Fruit fly (Drosophila melanogaster): ENCODE data around the gene EndoA.

Gene EndoA

DNA sequence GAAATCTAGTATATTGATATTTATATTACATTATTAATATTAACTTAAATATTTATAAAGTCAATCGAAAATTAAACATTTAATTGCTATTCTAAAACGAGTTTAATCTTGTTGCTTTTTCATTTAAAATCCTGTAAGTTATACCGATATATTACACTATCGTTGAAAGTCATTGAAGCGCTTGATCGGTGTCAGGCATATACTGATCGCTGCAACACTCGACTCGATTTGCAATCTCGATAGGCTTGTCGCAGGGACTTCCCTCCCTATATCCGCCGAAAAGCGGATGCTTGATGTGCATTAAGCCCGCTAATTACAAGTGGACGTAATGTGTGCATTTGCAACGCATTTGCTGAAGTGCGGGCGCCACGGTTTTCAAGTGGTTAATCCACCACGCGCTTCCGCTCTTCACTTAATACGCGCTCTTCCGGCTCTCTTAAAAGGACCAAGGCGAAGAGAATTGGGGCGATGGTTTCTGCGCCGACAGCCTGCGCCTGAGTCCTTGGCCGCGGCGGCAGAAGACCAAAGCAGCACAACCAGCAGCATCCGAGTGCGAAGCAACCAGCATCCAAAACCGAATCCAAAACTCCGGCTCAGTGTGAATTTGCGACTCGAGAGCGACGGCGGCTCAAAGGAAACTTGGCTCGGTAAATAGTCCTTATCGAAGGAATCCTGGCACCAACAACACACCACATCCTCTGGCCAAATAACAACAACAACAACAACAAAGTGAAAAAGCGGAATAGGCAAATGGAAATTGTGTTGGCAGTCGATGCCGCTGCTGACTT, 22.7 kb downstream of the EndoA start, which contains the start of gene CG42613 (continued):
- no peak for TF ChIP-seq hkb (optimal IDR thresholded peaks at IDR 0.05)
- TF ChIP-seq hkb (GFP tag; IDR thresholded peaks at IDR 0.05): peak; percentile 70
- TF ChIP-seq CG3847 (GFP tag; IDR thresholded peaks at IDR 0.05): peak; percentile 34
- TF ChIP-seq ap (GFP tag; IDR thresholded peaks at IDR 0.05): peak; percentile 41; the same call in 1 of the 2 replicates
- peak; percentile 74 for TF ChIP-seq CG6813 (GFP tag; optimal IDR thresholded peaks at IDR 0.05)
- peak; percentile 71 for TF ChIP-seq ase (GFP tag; IDR thresholded peaks at IDR 0.05)
- TF ChIP-seq nmo (GFP tag; optimal IDR thresholded peaks at IDR 0.05): peak; percentile 2
- peak; percentile 64; the same call in 1 of the 2 replicates for TF ChIP-seq seq (GFP tag; IDR thresholded peaks at IDR 0.05)
- TF ChIP-seq NC2β (GFP tag; optimal IDR thresholded peaks at IDR 0.05): peak; percentile 51
- TF ChIP-seq az2 (GFP tag; optimal IDR thresholded peaks at IDR 0.05): no peak
- TF ChIP-seq Doc2 (GFP tag; IDR thresholded peaks at IDR 0.05): no peak
- no peak for TF ChIP-seq hb (GFP tag; IDR thresholded peaks at IDR 0.05; ENCODE audit: partially characterized antibody)
- peak; percentile 25 for TF ChIP-seq jing (GFP tag; optimal IDR thresholded peaks at IDR 0.05)
- peak; percentile 14 for TF ChIP-seq CG18599 (GFP tag; optimal IDR thresholded peaks at IDR 0.05)
- peak; percentile 38 for TF ChIP-seq Oli (tag; optimal IDR thresholded peaks at IDR 0.05)
- peak; percentile 35 for TF ChIP-seq CG6654 (GFP tag; optimal IDR thresholded peaks at IDR 0.05)
- TF ChIP-seq sr (GFP tag; IDR thresholded peaks at IDR 0.05): no peak; the same call in 2 of the 3 replicates
- peak; percentile 77 for TF ChIP-seq zen (tag; optimal IDR thresholded peaks at IDR 0.05)
- TF ChIP-seq twi (tag; optimal IDR thresholded peaks at IDR 0.05): peak; percentile 46
- peak; percentile 61; the same call in 1 of the 2 replicates for TF ChIP-seq Adf1 (GFP tag; IDR thresholded peaks at IDR 0.05)
- TF ChIP-seq stwl (tag; optimal IDR thresholded peaks at IDR 0.05): peak; percentile 98
- TF ChIP-seq CG14667 (GFP tag; IDR thresholded peaks at IDR 0.05): no peak
- TF ChIP-seq CG1603 (tag; optimal IDR thresholded peaks at IDR 0.05): peak; percentile 89
- peak; percentile 50 for TF ChIP-seq p53 (GFP tag; optimal IDR thresholded peaks at IDR 0.05)
- TF ChIP-seq E2f1 (GFP tag; IDR thresholded peaks at IDR 0.05): peak; percentile 45
- TF ChIP-seq CG1529 (GFP tag; optimal IDR thresholded peaks at IDR 0.05): peak; percentile 27
- peak; percentile 56 for TF ChIP-seq Dp (GFP tag; optimal IDR thresholded peaks at IDR 0.05)
- TF ChIP-seq CG11093 (GFP tag; IDR thresholded peaks at IDR 0.05): no peak
- peak; percentile 60 for TF ChIP-seq CG10321 (GFP tag; IDR thresholded peaks at IDR 0.05)
- peak; percentile 91 for TF ChIP-seq chm (GFP tag; IDR thresholded peaks at IDR 0.05)
- TF ChIP-seq Dip3 (GFP tag; optimal IDR thresholded peaks at IDR 0.05): peak; percentile 18
- no peak for TF ChIP-seq Blimp-1 (GFP tag; optimal IDR thresholded peaks at IDR 0.05)
- TF ChIP-seq gcm (GFP tag; optimal IDR thresholded peaks at IDR 0.05): peak; percentile 48
- TF ChIP-seq nerfin-1 (tag; optimal IDR thresholded peaks at IDR 0.05): no peak
- TF ChIP-seq CG11398 (GFP tag; optimal IDR thresholded peaks at IDR 0.05): peak; percentile 24
- TF ChIP-seq lbe (GFP tag; optimal IDR thresholded peaks at IDR 0.05): no peak
- TF ChIP-seq CG10267 (tag; optimal IDR thresholded peaks at IDR 0.05): peak; percentile 50
- 0 out of 2 replicates have a peak, but pooled peaks have one; percentile 10 for TF ChIP-seq CG7372 (GFP tag; IDR thresholded peaks at IDR 0.05)
- peak; percentile 58 for TF ChIP-seq nom (GFP tag; optimal IDR thresholded peaks at IDR 0.05)
- no peak for TF ChIP-seq trh (GFP tag; optimal IDR thresholded peaks at IDR 0.05)
- TF ChIP-seq sug (tag; optimal IDR thresholded peaks at IDR 0.05): no peak
- peak; percentile 66 for TF ChIP-seq zfh1 (GFP tag; IDR thresholded peaks at IDR 0.05)
- TF ChIP-seq Ravus (GFP tag; IDR thresholded peaks at IDR 0.05): no peak
- TF ChIP-seq CG31441 (GFP tag; IDR thresholded peaks at IDR 0.05): peak; percentile 68
- no peak for TF ChIP-seq CG1792 (GFP tag; optimal IDR thresholded peaks at IDR 0.05)
- TF ChIP-seq Six4 (GFP tag; optimal IDR thresholded peaks at IDR 0.05): peak; percentile 13
- TF ChIP-seq CG2199 (GFP tag; IDR thresholded peaks at IDR 0.05): no peak
- TF ChIP-seq CG4360 (GFP tag; IDR thresholded peaks at IDR 0.05): peak; percentile 42; the same call in 1 of the 2 replicates
- no peak for TF ChIP-seq Rx (GFP tag; IDR thresholded peaks at IDR 0.05)
- TF ChIP-seq CG2889 (GFP tag; IDR thresholded peaks at IDR 0.05): 0 out of 3 replicates have a peak, but pooled peaks have one; percentile 37

Data from whole organism, embryonic.